Fruit fly (Drosophila melanogaster): ENCODE results near the gene EMC4.
A peak's percentile ranks its signal among the peaks of the same experiment; 100 is the strongest.

The EMC4 gene

dm6 chr3L:22863367-22864078 is 4.5 kb downstream of the EMC4 start, which contains the start of gene CG33169 (continued):
- TF ChIP-seq PHDP (tag; optimal IDR thresholded peaks at IDR 0.05) (peak; percentile 59), lab (GFP tag; optimal IDR thresholded peaks at IDR 0.05) (peak; percentile 92), slbo (GFP tag; IDR thresholded peaks at IDR 0.05) (peak; percentile 96), CG1233 (GFP tag; optimal IDR thresholded peaks at IDR 0.05) (peak; percentile 71), Rfx (GFP tag; IDR thresholded peaks at IDR 0.05) (peak; percentile 97), CG31365 (tag; optimal IDR thresholded peaks at IDR 0.05) (peak; percentile 40), CG18619 (GFP tag; optimal IDR thresholded peaks at IDR 0.05) (peak; percentile 79), Poxn (GFP tag; IDR thresholded peaks at IDR 0.05) (no peak), CG12236 (GFP tag; optimal IDR thresholded peaks at IDR 0.05) (peak; percentile 63), nmo (GFP tag; optimal IDR thresholded peaks at IDR 0.05) (peak; percentile 85), vnd (GFP tag; IDR thresholded peaks at IDR 0.05; ENCODE audit: partially characterized antibody) (peak; percentile 56; the same call in 1 of the 3 replicates), Side (GFP tag; optimal IDR thresholded peaks at IDR 0.05) (peak; percentile 89), bsh (GFP tag; optimal IDR thresholded peaks at IDR 0.05) (peak in 1 of 2 experiments; percentile 62), dmrt11E (tag; optimal IDR thresholded peaks at IDR 0.05) (peak; percentile 41), CG7745 (tag; optimal IDR thresholded peaks at IDR 0.05) (no peak), Hey (tag; optimal IDR thresholded peaks at IDR 0.05) (peak; percentile 71), CG14667 (GFP tag; IDR thresholded peaks at IDR 0.05) (peak; percentile 73), tap (tag; optimal IDR thresholded peaks at IDR 0.05) (peak; percentile 59), CG13624 (GFP tag; optimal IDR thresholded peaks at IDR 0.05) (peak; percentile 92), ci (GFP tag; IDR thresholded peaks at IDR 0.05) (peak; percentile 92), CG43689 (GFP tag; IDR thresholded peaks at IDR 0.05) (peak; percentile 34; the same call in 1 of the 2 replicates), CG34224 (GFP tag; IDR thresholded peaks at IDR 0.05; ENCODE audit: partially characterized antibody) (peak; percentile 54; the same call in 2 of the 3 replicates), lov (optimal IDR thresholded peaks at IDR 0.05) (no peak), lov (GFP tag; IDR thresholded peaks at IDR 0.05) (0 out of 3 replicates have a peak, but pooled peaks have one; percentile 71), CG2875 (GFP tag; optimal IDR thresholded peaks at IDR 0.05) (peak; percentile 59), Camta (GFP tag; optimal IDR thresholded peaks at IDR 0.05) (peak; percentile 83), CG4707 (GFP tag; optimal IDR thresholded peaks at IDR 0.05) (peak; percentile 61), CG18011 (GFP tag; optimal IDR thresholded peaks at IDR 0.05) (peak; percentile 100), stc (GFP tag; IDR thresholded peaks at IDR 0.05) (peak; percentile 70), CG2199 (GFP tag; IDR thresholded peaks at IDR 0.05) (peak; percentile 98), Rx (GFP tag; IDR thresholded peaks at IDR 0.05) (peak; percentile 81), HmgZ (tag; optimal IDR thresholded peaks at IDR 0.05) (peak; percentile 97), CG34422 (GFP tag; IDR thresholded peaks at IDR 0.05) (peak; percentile 95), eve (GFP tag; optimal IDR thresholded peaks at IDR 0.05) (no peak), insv (GFP tag; optimal IDR thresholded peaks at IDR 0.05) (peak in 1 of 2 experiments; percentile 69), Xbp1 (GFP tag; optimal IDR thresholded peaks at IDR 0.05) (peak; percentile 94), so (GFP tag; IDR thresholded peaks at IDR 0.05) (peak; percentile 71; the same call in 2 of the 3 replicates), CG8290 (GFP tag; optimal IDR thresholded peaks at IDR 0.05) (peak; percentile 90), CG8290 (tag; optimal IDR thresholded peaks at IDR 0.05) (peak; percentile 33 to 97), CG8924 (tag; optimal IDR thresholded peaks at IDR 0.05) (peak; percentile 58), CG30431 (GFP tag; optimal IDR thresholded peaks at IDR 0.05) (peak; percentile 79), CG2889 (GFP tag; IDR thresholded peaks at IDR 0.05) (no peak), ato (GFP tag; IDR thresholded peaks at IDR 0.05; ENCODE audit: partially characterized antibody) (peak; percentile 70), CG31441 (GFP tag; IDR thresholded peaks at IDR 0.05) (peak; percentile 56; the same call in 1 of the 2 replicates), mam (GFP tag; optimal IDR thresholded peaks at IDR 0.05) (peak; percentile 96), CG4424 (GFP tag; optimal IDR thresholded peaks at IDR 0.05) (peak; percentile 76), CG8478 (optimal IDR thresholded peaks at IDR 0.05) (no peak), odd (GFP tag; optimal IDR thresholded peaks at IDR 0.05) (no peak), CG12219 (GFP tag; optimal IDR thresholded peaks at IDR 0.05) (peak; percentile 56), zfh2 (GFP tag; optimal IDR thresholded peaks at IDR 0.05) (peak; percentile 93)
